Worm (Caenorhabditis elegans) whole organism, midembryonic: ENCODE data around the gene clip-1.

Source experiments
- T22C8.4 ChIP-seq: fragments of 200-800 bp; sonication (Bioruptor generic); IDR thresholded peaks from 2 replicates; pipeline ENCODE4 v1.3.6; 2022; ENCODE audit warnings: missing genetic modification characterization, missing compliant biosample characterization
- cog-1 ChIP-seq: sonication (generic microtip); optimal IDR thresholded peaks from 2 replicates; lab custom pipeline; 2016; ENCODE audit warnings: missing genetic modification characterization, missing compliant biosample characterization
- flt-1 ChIP-seq: fragments of 200-800 bp; sonication (Bioruptor generic); IDR thresholded peaks from 2 replicates; pipeline ENCODE4 v1.3.6; 2022; ENCODE audit warnings: missing genetic modification characterization, missing compliant biosample characterization
- klf-2 ChIP-seq: fragments of 200-800 bp; sonication (Bioruptor generic); conservative IDR thresholded peaks from 2 replicates; pipeline ENCODE4 v1.3.6; 2022; ENCODE audit warnings: missing genetic modification reagents, missing genetic modification characterization, missing compliant biosample characterization
- med-1 ChIP-seq: sonication (generic microtip); optimal IDR thresholded peaks from 2 replicates; lab custom pipeline; 2017; ENCODE audit warnings: missing genetic modification characterization, mild to moderate bottlenecking, missing compliant biosample characterization, antibody characterized with exemption, missing genetic modification reagents; ENCODE audit not compliant: insufficient read depth
- ref-1 ChIP-seq: fragments of 200-800 bp; sonication (Bioruptor generic); conservative IDR thresholded peaks from 2 replicates; pipeline ENCODE4 v1.3.6; 2022; ENCODE audit warnings: missing genetic modification reagents, missing genetic modification characterization, missing compliant biosample characterization
- tab-1 ChIP-seq: fragments of 200-800 bp; sonication (Bioruptor generic); IDR thresholded peaks from 2 replicates; pipeline ENCODE4 v1.3.6; 2022; ENCODE audit warnings: missing genetic modification characterization, missing compliant biosample characterization
- ztf-23 ChIP-seq: fragments of 200-800 bp; sonication (Bioruptor generic); IDR thresholded peaks from 2 replicates; pipeline ENCODE4 v1.3.6; 2022; ENCODE audit warnings: missing genetic modification reagents, missing genetic modification characterization, missing compliant biosample characterization
- ztf-29 ChIP-seq: fragments of 200-800 bp; sonication (Bioruptor generic); IDR thresholded peaks from 2 replicates; pipeline ENCODE4 v1.3.6; 2022; ENCODE audit warnings: missing genetic modification reagents, missing genetic modification characterization, missing compliant biosample characterization

clip-1 gene

ce11 chrIII:9289815-9290214 is 21.0 kb upstream of the clip-1 start:
- no peak for TF ChIP-seq ztf-23 (GFP tag; lab: Robert Waterston, UW)
- TF ChIP-seq tab-1 (GFP tag; lab: Robert Waterston, UW): no peak
- TF ChIP-seq cog-1 (tag; lab: Kevin White, UChicago): no peak
- no peak for TF ChIP-seq med-1 (GFP tag; lab: Kevin White, UChicago)
- TF ChIP-seq ztf-29 (GFP tag; lab: Robert Waterston, UW): no peak
- no peak for TF ChIP-seq flt-1 (GFP tag; lab: Robert Waterston, UW)
- TF ChIP-seq klf-2 (GFP tag; lab: Robert Waterston, UW): no peak
- TF ChIP-seq ref-1 (GFP tag; lab: Robert Waterston, UW): no peak
- TF ChIP-seq T22C8.4 (GFP tag; lab: Robert Waterston, UW): no peak

ce11 chrIII:9288540-9288939 is 19.7 kb upstream of the clip-1 start:
- no peak for TF ChIP-seq flt-1 (GFP tag; lab: Robert Waterston, UW)
- TF ChIP-seq ref-1 (GFP tag; lab: Robert Waterston, UW): no peak
- no peak for TF ChIP-seq cog-1 (tag; lab: Kevin White, UChicago)
- TF ChIP-seq med-1 (GFP tag; lab: Kevin White, UChicago): no peak
- TF ChIP-seq ztf-23 (GFP tag; lab: Robert Waterston, UW): no peak
- TF ChIP-seq T22C8.4 (GFP tag; lab: Robert Waterston, UW): no peak
- TF ChIP-seq klf-2 (GFP tag; lab: Robert Waterston, UW): no peak
- TF ChIP-seq ztf-29 (GFP tag; lab: Robert Waterston, UW): no peak
- TF ChIP-seq tab-1 (GFP tag; lab: Robert Waterston, UW): no peak

- TF ChIP-seq ref-1 (GFP tag; lab: Robert Waterston, UW): no peak
- no peak for TF ChIP-seq T22C8.4 (GFP tag; lab: Robert Waterston, UW)
- no peak for TF ChIP-seq klf-2 (GFP tag; lab: Robert Waterston, UW)
- TF ChIP-seq ztf-29 (GFP tag; lab: Robert Waterston, UW): no peak
- no peak for TF ChIP-seq med-1 (GFP tag; lab: Kevin White, UChicago)
- no peak for TF ChIP-seq flt-1 (GFP tag; lab: Robert Waterston, UW)
- no peak for TF ChIP-seq ztf-23 (GFP tag; lab: Robert Waterston, UW)
- TF ChIP-seq cog-1 (tag; lab: Kevin White, UChicago): no peak
These were observed 12.6 kb upstream of the clip-1 start, which contains the start of gene fozi-1 for ce11 chrIII:9281480-9281879. TSS of gene fozi-1 (plus strand) at chrIII:9281780.

- TF ChIP-seq flt-1 (GFP tag; lab: Robert Waterston, UW) (no peak), klf-2 (GFP tag; lab: Robert Waterston, UW) (no peak)
These were observed 8.9 kb upstream of the clip-1 start for ce11 chrIII:9277803-9278202.

- TF ChIP-seq med-1 (GFP tag; lab: Kevin White, UChicago) (no peak), ref-1 (GFP tag; lab: Robert Waterston, UW) (no peak), cog-1 (tag; lab: Kevin White, UChicago) (no peak), flt-1 (GFP tag; lab: Robert Waterston, UW) (no peak), T22C8.4 (GFP tag; lab: Robert Waterston, UW) (no peak), ztf-29 (GFP tag; lab: Robert Waterston, UW) (no peak), tab-1 (GFP tag; lab: Robert Waterston, UW) (no peak), klf-2 (GFP tag; lab: Robert Waterston, UW) (no peak), ztf-23 (GFP tag; lab: Robert Waterston, UW) (no peak)
These were observed 3.2 kb upstream of the clip-1 start for ce11 chrIII:9272107-9272506.

ce11 chrIII:9271389-9271918 is 2.6 kb upstream of the clip-1 start:
- TF ChIP-seq flt-1 (GFP tag; lab: Robert Waterston, UW): no peak
- no peak for TF ChIP-seq T22C8.4 (GFP tag; lab: Robert Waterston, UW)
- TF ChIP-seq med-1 (GFP tag; lab: Kevin White, UChicago): no peak
- no peak for TF ChIP-seq tab-1 (GFP tag; lab: Robert Waterston, UW)
- TF ChIP-seq ref-1 (GFP tag; lab: Robert Waterston, UW): no peak
- no peak for TF ChIP-seq klf-2 (GFP tag; lab: Robert Waterston, UW)
- TF ChIP-seq ztf-29 (GFP tag; lab: Robert Waterston, UW): no peak
- no peak for TF ChIP-seq ztf-23 (GFP tag; lab: Robert Waterston, UW)

ce11 chrIII:9270183-9270582 is 1.3 kb upstream of the clip-1 start:
- TF ChIP-seq cog-1 (tag; lab: Kevin White, UChicago) (no peak), tab-1 (GFP tag; lab: Robert Waterston, UW) (no peak), flt-1 (GFP tag; lab: Robert Waterston, UW) (no peak), T22C8.4 (GFP tag; lab: Robert Waterston, UW) (no peak), klf-2 (GFP tag; lab: Robert Waterston, UW) (no peak), ref-1 (GFP tag; lab: Robert Waterston, UW) (no peak), ztf-23 (GFP tag; lab: Robert Waterston, UW) (no peak), med-1 (GFP tag; lab: Kevin White, UChicago) (no peak), ztf-29 (GFP tag; lab: Robert Waterston, UW) (no peak)

ce11 chrIII:9258510-9258909 is 10.4 kb downstream of the clip-1 start:
- TF ChIP-seq ztf-29 (GFP tag; lab: Robert Waterston, UW) (no peak), med-1 (GFP tag; lab: Kevin White, UChicago) (no peak), ztf-23 (GFP tag; lab: Robert Waterston, UW) (no peak), flt-1 (GFP tag; lab: Robert Waterston, UW) (no peak), tab-1 (GFP tag; lab: Robert Waterston, UW) (no peak), klf-2 (GFP tag; lab: Robert Waterston, UW) (no peak), ref-1 (GFP tag; lab: Robert Waterston, UW) (no peak), T22C8.4 (GFP tag; lab: Robert Waterston, UW) (no peak), cog-1 (tag; lab: Kevin White, UChicago) (no peak)

- no peak for TF ChIP-seq T22C8.4 (GFP tag; lab: Robert Waterston, UW)
- TF ChIP-seq ztf-29 (GFP tag; lab: Robert Waterston, UW): no peak
- TF ChIP-seq cog-1 (tag; lab: Kevin White, UChicago): no peak
- TF ChIP-seq ztf-23 (GFP tag; lab: Robert Waterston, UW): no peak
- no peak for TF ChIP-seq klf-2 (GFP tag; lab: Robert Waterston, UW)
- no peak for TF ChIP-seq med-1 (GFP tag; lab: Kevin White, UChicago)
- no peak for TF ChIP-seq tab-1 (GFP tag; lab: Robert Waterston, UW)
- no peak for TF ChIP-seq ref-1 (GFP tag; lab: Robert Waterston, UW)
- TF ChIP-seq flt-1 (GFP tag; lab: Robert Waterston, UW): no peak
These were observed 11.9 kb downstream of the clip-1 start, which contains the start of gene M01A8.1 for ce11 chrIII:9256961-9257360. TSS of gene M01A8.1 (plus strand) at chrIII:9257261.
